Worm (Caenorhabditis elegans) whole organism, L4 larva: ENCODE results near the gene xpo-3.

ENCODE experiments used
- aly-2 ChIP-seq: sonication (generic microtip); optimal IDR thresholded peaks from 2 replicates; lab custom pipeline; 2018; ENCODE audit warnings: missing biosample characterization, missing genetic modification characterization
- dmd-8 ChIP-seq: fragments of 200-800 bp; sonication (Bioruptor generic); IDR thresholded peaks from 2 replicates; pipeline ENCODE4 v1.3.6; 2022; ENCODE audit warnings: missing genetic modification characterization, missing compliant biosample characterization
- mdl-1 ChIP-seq, 2 experiments: fragments of 150-350 bp in 1 of 2; sonication (generic microtip) in 1 of 2; optimal IDR thresholded peaks; 2 replicates each; lab custom pipeline; 2014 to 2017; ENCODE audit warnings: missing biosample characterization in 2 of 2, missing genetic modification characterization in 2 of 2
- nhr-25 ChIP-seq: sonication (generic microtip); optimal IDR thresholded peaks from 2 replicates; lab custom pipeline; 2017; ENCODE audit warnings: missing genetic modification characterization, mild to moderate bottlenecking, missing compliant biosample characterization, antibody characterized with exemption, moderate library complexity, borderline replicate concordance; ENCODE audit not compliant: insufficient read depth
- nhr-42 ChIP-seq: fragments of 200-800 bp; sonication (Bioruptor generic); IDR thresholded peaks from 2 replicates; pipeline ENCODE4 v1.3.6; 2022; ENCODE audit warnings: missing genetic modification characterization, missing compliant biosample characterization
- tra-1 ChIP-seq: fragments of 200-800 bp; sonication (Bioruptor generic); IDR thresholded peaks from 2 replicates; pipeline ENCODE4 v1.3.6; 2022; ENCODE audit warnings: missing genetic modification reagents, missing genetic modification characterization, missing compliant biosample characterization

DNA sequence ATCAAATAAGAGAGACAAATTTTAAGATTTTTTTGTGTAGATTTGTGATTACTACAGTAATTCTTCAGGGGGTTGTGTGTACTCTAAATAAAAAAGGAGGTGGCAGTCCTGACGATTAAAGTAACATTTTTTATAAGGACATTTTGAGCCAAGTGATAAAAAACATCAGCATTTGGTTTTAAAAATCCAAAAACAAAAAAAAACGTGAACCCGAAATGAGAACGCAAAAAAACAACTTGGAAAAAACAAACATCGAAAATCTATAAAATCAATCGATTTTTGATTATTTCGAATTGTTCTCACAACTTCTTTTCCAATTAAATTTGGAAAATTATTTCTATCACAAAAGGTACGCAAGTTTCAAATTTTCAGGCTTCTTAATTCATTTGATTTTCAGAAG is 53.4 kb downstream of the xpo-3 start, which contains the start of gene T06C10.3:
- TF ChIP-seq nhr-25 (tag; lab: Kevin White, UChicago): no peak
- no peak for TF ChIP-seq aly-2
- no peak for TF ChIP-seq nhr-42 (GFP tag; lab: Robert Waterston, UW)
- TF ChIP-seq dmd-8 (GFP tag; lab: Robert Waterston, UW): no peak
- no peak for TF ChIP-seq mdl-1 (tag; optimal IDR thresholded peaks at IDR 0.05; lab: Kevin White, UChicago)
- no peak for TF ChIP-seq tra-1
